Worm (Caenorhabditis elegans): ENCODE results near the gene unc-43.

ce11 chrIV:10302203-10302602 is 47.8 kb downstream of the unc-43 start, which contains the start of gene R09E10.5:
- TF ChIP-seq mep-1 (tag; optimal IDR thresholded peaks at IDR 0.05) (no peak), ama-1 (optimal IDR thresholded peaks at IDR 0.05) (no peak), lsy-2 (tag; optimal IDR thresholded peaks at IDR 0.05) (no peak), egl-27 (tag; optimal IDR thresholded peaks at IDR 0.05) (no peak), unc-62 (GFP tag; optimal IDR thresholded peaks at IDR 0.05) (no peak), aha-1 (tag; optimal IDR thresholded peaks at IDR 0.05) (no peak), unc-86 (tag; optimal IDR thresholded peaks at IDR 0.05) (no peak), jun-1 (tag; optimal IDR thresholded peaks at IDR 0.05) (no peak), skn-1 (tag; optimal IDR thresholded peaks at IDR 0.05) (no peak), isw-1 (GFP tag; IDR thresholded peaks at IDR 0.05) (no peak), snpc-4 (tag; optimal IDR thresholded peaks at IDR 0.05) (no peak), nhr-19 (GFP tag; conservative IDR thresholded peaks at IDR 0.05) (no peak), tbx-2 (tag; optimal IDR thresholded peaks at IDR 0.05) (no peak)
